Fruit fly (Drosophila melanogaster): ENCODE data around the gene CG11504.

The CG11504 gene

dm6 chr3R:29983073-29983544, 14.6 kb upstream of the CG11504 start, which contains the start of gene CG7896 (continued):
- peak; percentile 4 for TF ChIP-seq CG13123 (GFP tag; optimal IDR thresholded peaks at IDR 0.05)
- TF ChIP-seq cas (GFP tag; IDR thresholded peaks at IDR 0.05), result 0 out of 2 replicates have a peak, but pooled peaks have one; percentile 14
- TF ChIP-seq CG14667 (GFP tag; IDR thresholded peaks at IDR 0.05), result peak; percentile 66; the same call in 1 of the 2 replicates
- TF ChIP-seq kah (GFP tag; optimal IDR thresholded peaks at IDR 0.05), result peak; percentile 10
- peak; percentile 80 for TF ChIP-seq CG13424 (tag; optimal IDR thresholded peaks at IDR 0.05)
- TF ChIP-seq CG4730 (GFP tag; IDR thresholded peaks at IDR 0.05), result peak; percentile 74
- TF ChIP-seq kni (GFP tag; optimal IDR thresholded peaks at IDR 0.05), result peak; percentile 58
- peak; percentile 75 for TF ChIP-seq CG3847 (GFP tag; IDR thresholded peaks at IDR 0.05)
- no peak for TF ChIP-seq CrebB (tag; optimal IDR thresholded peaks at IDR 0.05)
- TF ChIP-seq vvl (GFP tag; IDR thresholded peaks at IDR 0.05), result peak; percentile 90
- TF ChIP-seq CG9932 (GFP tag; IDR thresholded peaks at IDR 0.05), result peak; percentile 83
- peak; percentile 40 for TF ChIP-seq CG15011 (GFP tag; optimal IDR thresholded peaks at IDR 0.05)
- TF ChIP-seq D19B (GFP tag; optimal IDR thresholded peaks at IDR 0.05), result no peak
- TF ChIP-seq Atf-2 (GFP tag; optimal IDR thresholded peaks at IDR 0.05), result no peak
- peak; percentile 59 for TF ChIP-seq CG14710 (tag; optimal IDR thresholded peaks at IDR 0.05)
- peak; percentile 84 for TF ChIP-seq CG2712 (tag; optimal IDR thresholded peaks at IDR 0.05)
- TF ChIP-seq pb (GFP tag; optimal IDR thresholded peaks at IDR 0.05), result peak; percentile 10
- peak; percentile 14 to 71 for TF ChIP-seq dpn (GFP tag; optimal IDR thresholded peaks at IDR 0.05)
- TF ChIP-seq CG17359 (tag; optimal IDR thresholded peaks at IDR 0.05), result peak; percentile 48
- peak; percentile 15 for TF ChIP-seq CG10462 (GFP tag; optimal IDR thresholded peaks at IDR 0.05)
- TF ChIP-seq CG12744 (GFP tag; optimal IDR thresholded peaks at IDR 0.05), result no peak
- TF ChIP-seq PHDP (tag; optimal IDR thresholded peaks at IDR 0.05), result peak; percentile 56
- TF ChIP-seq kay (GFP tag; optimal IDR thresholded peaks at IDR 0.05), result no peak
- TF ChIP-seq CG12391 (tag; optimal IDR thresholded peaks at IDR 0.05), result peak; percentile 65
- no peak for TF ChIP-seq NK7.1 (GFP tag; optimal IDR thresholded peaks at IDR 0.05)
- TF ChIP-seq CG7963 (GFP tag; IDR thresholded peaks at IDR 0.05; ENCODE audit: partially characterized antibody), result no peak
- peak; percentile 47 for TF ChIP-seq CG8290 (GFP tag; optimal IDR thresholded peaks at IDR 0.05)
- TF ChIP-seq CG8290 (tag; optimal IDR thresholded peaks at IDR 0.05), result peak in 1 of 2 experiments; percentile 8
- peak in 1 of 2 experiments; percentile 26 for TF ChIP-seq Trl (optimal IDR thresholded peaks at IDR 0.05)
- TF ChIP-seq Trl (GFP tag; optimal IDR thresholded peaks at IDR 0.05), result no peak
- TF ChIP-seq ftz-f1 (GFP tag; optimal IDR thresholded peaks at IDR 0.05), result no peak
- no peak for TF ChIP-seq dm (GFP tag; optimal IDR thresholded peaks at IDR 0.05)
- peak; percentile 55; the same call in 1 of the 2 replicates for TF ChIP-seq E2f2 (GFP tag; IDR thresholded peaks at IDR 0.05)
- no peak for TF ChIP-seq trh (GFP tag; optimal IDR thresholded peaks at IDR 0.05)
- peak; percentile 26 for TF ChIP-seq CG3995 (GFP tag; optimal IDR thresholded peaks at IDR 0.05)
- peak; percentile 38 for TF ChIP-seq CG9437 (GFP tag; optimal IDR thresholded peaks at IDR 0.05)
- TF ChIP-seq CG17912 (GFP tag; optimal IDR thresholded peaks at IDR 0.05), result no peak
- no peak for TF ChIP-seq CG15073 (GFP tag; optimal IDR thresholded peaks at IDR 0.05)
- TF ChIP-seq TFAM (GFP tag; optimal IDR thresholded peaks at IDR 0.05), result no peak
- peak; percentile 38 for TF ChIP-seq CG12942 (GFP tag; optimal IDR thresholded peaks at IDR 0.05)
- TF ChIP-seq bcd (GFP tag; optimal IDR thresholded peaks at IDR 0.05), result peak; percentile 74
- no peak for TF ChIP-seq ap (GFP tag; IDR thresholded peaks at IDR 0.05)
- peak; percentile 22 for TF ChIP-seq CG15696 (tag; optimal IDR thresholded peaks at IDR 0.05)
- TF ChIP-seq sens-2 (GFP tag; IDR thresholded peaks at IDR 0.05), result no peak
- no peak for TF ChIP-seq Side (GFP tag; optimal IDR thresholded peaks at IDR 0.05)
- peak; percentile 49; the same call in 1 of the 2 replicates for TF ChIP-seq CG5953 (GFP tag; IDR thresholded peaks at IDR 0.05)
- peak; percentile 67 for TF ChIP-seq Hmr (GFP tag; optimal IDR thresholded peaks at IDR 0.05)
- no peak for TF ChIP-seq vfl (GFP tag; optimal IDR thresholded peaks at IDR 0.05)
- peak; percentile 51; the same call in 1 of the 2 replicates for TF ChIP-seq MBD-R2 (GFP tag; IDR thresholded peaks at IDR 0.05)
- TF ChIP-seq CG11093 (GFP tag; IDR thresholded peaks at IDR 0.05), result peak; percentile 78
- TF ChIP-seq unc-4 (GFP tag; IDR thresholded peaks at IDR 0.05; ENCODE audit: partially characterized antibody), result no peak
- no peak for TF ChIP-seq oc (tag; optimal IDR thresholded peaks at IDR 0.05)
